Fruit fly (Drosophila melanogaster): Measurements from ENCODE around the gene mus304.

Gene mus304

DNA sequence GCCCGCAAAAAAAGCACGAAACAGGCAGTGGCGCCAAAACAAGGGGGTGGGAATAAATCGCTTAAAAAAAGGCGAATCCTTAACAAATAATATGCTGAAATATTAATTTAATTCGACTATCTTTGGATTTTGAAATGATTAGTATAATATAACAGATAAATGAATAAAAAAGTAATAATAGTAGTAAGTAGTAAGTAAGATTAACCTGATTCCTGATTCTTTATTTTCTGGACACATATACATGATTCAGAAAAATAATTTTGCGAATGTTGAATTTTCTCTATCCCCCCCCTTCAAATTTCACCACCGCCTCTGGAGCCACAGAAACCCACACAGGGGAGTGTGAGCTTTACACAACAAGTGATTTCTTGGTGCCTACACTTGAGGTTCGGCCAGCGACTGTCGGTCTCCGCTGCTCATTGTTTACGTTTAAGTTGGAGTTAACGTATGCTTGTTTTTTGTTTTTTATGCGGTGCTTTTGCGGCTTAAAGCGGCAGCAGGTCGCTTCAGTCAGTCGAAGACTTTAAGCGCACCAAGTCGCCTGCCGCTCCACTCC is 38.9 kb downstream of the mus304 start, which contains the start of gene CG7330 (continued):
- TF ChIP-seq slou (GFP tag; optimal IDR thresholded peaks at IDR 0.05) (peak; percentile 55), CG14860 (GFP tag; IDR thresholded peaks at IDR 0.05; ENCODE audit: partially characterized antibody) (no peak), CG12744 (GFP tag; optimal IDR thresholded peaks at IDR 0.05) (no peak), PHDP (tag; optimal IDR thresholded peaks at IDR 0.05) (peak; percentile 95), CG8281 (tag; optimal IDR thresholded peaks at IDR 0.05) (peak; percentile 83), Hr39 (optimal IDR thresholded peaks at IDR 0.05) (no peak), Blimp-1 (GFP tag; optimal IDR thresholded peaks at IDR 0.05) (peak; percentile 84), BtbVII (GFP tag; optimal IDR thresholded peaks at IDR 0.05) (peak; percentile 91), sens (GFP tag) (peak; percentile 90), Atf3 (GFP tag; optimal IDR thresholded peaks at IDR 0.05) (no peak), CG34376 (GFP tag; optimal IDR thresholded peaks at IDR 0.05) (peak; percentile 83), Neu2 (GFP tag; optimal IDR thresholded peaks at IDR 0.05; ENCODE audit: borderline replicate concordance) (no peak), bbx (GFP tag; IDR thresholded peaks at IDR 0.05; ENCODE audit: partially characterized antibody) (no peak), Spps (tag; optimal IDR thresholded peaks at IDR 0.05) (no peak), Hand (GFP tag; optimal IDR thresholded peaks at IDR 0.05) (peak; percentile 85), eyg (GFP tag; optimal IDR thresholded peaks at IDR 0.05) (no peak), CG10543 (GFP tag; optimal IDR thresholded peaks at IDR 0.05) (peak; percentile 89), CG10462 (GFP tag; optimal IDR thresholded peaks at IDR 0.05) (peak; percentile 81), CG4820 (GFP tag; optimal IDR thresholded peaks at IDR 0.05) (peak; percentile 85), Ravus (GFP tag; IDR thresholded peaks at IDR 0.05) (peak; percentile 54), CG12104 (GFP tag; optimal IDR thresholded peaks at IDR 0.05) (peak; percentile 86), lola (GFP tag; optimal IDR thresholded peaks at IDR 0.05) (peak in 1 of 3 experiments; percentile 43), en (GFP tag; optimal IDR thresholded peaks at IDR 0.05) (no peak), ATbp (GFP tag; optimal IDR thresholded peaks at IDR 0.05) (peak; percentile 93), Fer2 (tag; optimal IDR thresholded peaks at IDR 0.05) (peak; percentile 84), Sry-δ (GFP tag; optimal IDR thresholded peaks at IDR 0.05) (peak; percentile 3), da (GFP tag; optimal IDR thresholded peaks at IDR 0.05) (no peak), CG4707 (GFP tag; optimal IDR thresholded peaks at IDR 0.05) (peak; percentile 33), CG9797 (GFP tag; optimal IDR thresholded peaks at IDR 0.05) (no peak), pan (optimal IDR thresholded peaks at IDR 0.05) (no peak), pan (GFP tag; optimal IDR thresholded peaks at IDR 0.05 in 1 of 2, IDR thresholded peaks at IDR 0.05 in 1 of 2) (peak in 1 of 2 experiments; percentile 90), CG15073 (GFP tag; optimal IDR thresholded peaks at IDR 0.05) (no peak), CG3281 (GFP tag; optimal IDR thresholded peaks at IDR 0.05) (peak; percentile 94), nau (GFP tag; optimal IDR thresholded peaks at IDR 0.05) (peak; percentile 92), Lim3 (GFP tag; IDR thresholded peaks at IDR 0.05) (0 out of 2 replicates have a peak, but pooled peaks have one; percentile 44), CG17829 (tag; optimal IDR thresholded peaks at IDR 0.05) (peak; percentile 91), esg (GFP tag; conservative IDR thresholded peaks at IDR 0.05) (peak; percentile 92), tll (GFP tag; optimal IDR thresholded peaks at IDR 0.05) (no peak), trh (GFP tag; optimal IDR thresholded peaks at IDR 0.05) (peak; percentile 69), cg (GFP tag; optimal IDR thresholded peaks at IDR 0.05) (no peak), Hsf (GFP tag; optimal IDR thresholded peaks at IDR 0.05) (peak; percentile 77), CG12236 (GFP tag; optimal IDR thresholded peaks at IDR 0.05) (no peak), gt (GFP tag; IDR thresholded peaks at IDR 0.05) (peak; percentile 42; the same call in 1 of the 2 replicates), lmd (GFP tag; IDR thresholded peaks at IDR 0.05) (peak; percentile 92), BEAF-32 (GFP tag; optimal IDR thresholded peaks at IDR 0.05) (no peak), Bgb (GFP tag; IDR thresholded peaks at IDR 0.05; ENCODE audit: partially characterized antibody) (no peak), CG11695 (GFP tag; IDR thresholded peaks at IDR 0.05) (peak; percentile 94), tap (tag; optimal IDR thresholded peaks at IDR 0.05) (peak; percentile 91), slbo (GFP tag; IDR thresholded peaks at IDR 0.05) (peak; percentile 86), Aef1 (GFP tag; IDR thresholded peaks at IDR 0.05) (peak; percentile 84)
